Worm (Caenorhabditis elegans) whole organism, late embryonic: ENCODE results near the gene F54C8.6.
A peak's percentile ranks its signal among the peaks of the same experiment; 100 is the strongest.
"Not testable (repeated sequence)": the region's sequence is repeated elsewhere in the genome, so short reads cannot be mapped to it uniquely, and the experiment has no call there.

Experiments used
- F13H6.1 ChIP-seq: sonication (generic microtip); optimal IDR thresholded peaks from 2 replicates; lab custom pipeline; 2016; ENCODE audit warnings: missing genetic modification characterization, missing compliant biosample characterization
- K02D7.2 ChIP-seq: sonication (generic microtip); optimal IDR thresholded peaks from 2 replicates; lab custom pipeline; 2017; ENCODE audit warnings: mild to moderate bottlenecking, missing genetic modification characterization, missing compliant biosample characterization
- K09A11.1 ChIP-seq: sonication (generic microtip); optimal IDR thresholded peaks from 2 replicates; lab custom pipeline; 2017; ENCODE audit warnings: antibody characterized with exemption, mild to moderate bottlenecking, missing genetic modification characterization, missing compliant biosample characterization; ENCODE audit not compliant: insufficient read depth
- T23F11.4 ChIP-seq: fragments of 200-800 bp; sonication (Bioruptor generic); optimal IDR thresholded peaks from 2 replicates; lab custom pipeline; 2018; ENCODE audit warnings: mild to moderate bottlenecking, missing genetic modification characterization, missing compliant biosample characterization
- ceh-18 ChIP-seq: sonication (generic microtip); optimal IDR thresholded peaks from 2 replicates; lab custom pipeline; 2016; ENCODE audit warnings: missing genetic modification characterization, missing compliant biosample characterization
- ceh-19 ChIP-seq: fragments of 200-800 bp; sonication (Bioruptor generic); optimal IDR thresholded peaks from 2 replicates; lab custom pipeline; 2018; ENCODE audit warnings: mild to moderate bottlenecking, missing genetic modification characterization, missing compliant biosample characterization
- ceh-2 ChIP-seq: sonication (generic microtip); optimal IDR thresholded peaks from 2 replicates; lab custom pipeline; 2016; ENCODE audit warnings: missing genotype, missing genetic modification characterization, missing compliant biosample characterization
- ceh-22 ChIP-seq: sonication (generic microtip); optimal IDR thresholded peaks from 2 replicates; lab custom pipeline; 2017; ENCODE audit warnings: missing biosample characterization, missing genetic modification characterization
- ceh-24 ChIP-seq: sonication (generic microtip); optimal IDR thresholded peaks from 2 replicates; lab custom pipeline; 2016; ENCODE audit warnings: mild to moderate bottlenecking, missing genetic modification characterization, missing compliant biosample characterization
- ceh-31 ChIP-seq: sonication (generic microtip); optimal IDR thresholded peaks from 2 replicates; lab custom pipeline; 2016; ENCODE audit warnings: missing genetic modification characterization, missing compliant biosample characterization
- ceh-45 ChIP-seq: fragments of 200-800 bp; sonication (Bioruptor generic); IDR thresholded peaks from 2 replicates; pipeline ENCODE4 v1.3.6; 2022; ENCODE audit warnings: missing genetic modification reagents, missing genetic modification characterization, missing compliant biosample characterization
- ceh-48 ChIP-seq: sonication (generic microtip); optimal IDR thresholded peaks from 2 replicates; lab custom pipeline; 2016; ENCODE audit warnings: missing genetic modification characterization, inconsistent platforms, missing compliant biosample characterization
- dmd-4 ChIP-seq: sonication (generic microtip); optimal IDR thresholded peaks from 2 replicates; lab custom pipeline; 2016; ENCODE audit warnings: borderline replicate concordance, missing genetic modification characterization, missing compliant biosample characterization
- dve-1 ChIP-seq: sonication (generic microtip); optimal IDR thresholded peaks from 2 replicates; lab custom pipeline; 2017; ENCODE audit warnings: antibody characterized with exemption, mild to moderate bottlenecking, missing genetic modification characterization, missing compliant biosample characterization
- elt-2 ChIP-seq: sonication (generic microtip); optimal IDR thresholded peaks from 2 replicates; lab custom pipeline; 2016; ENCODE audit warnings: missing genetic modification reagents, missing genetic modification characterization, missing compliant biosample characterization
- elt-4 ChIP-seq: sonication (generic microtip); optimal IDR thresholded peaks from 2 replicates; lab custom pipeline; 2016; ENCODE audit warnings: missing genetic modification characterization, missing compliant biosample characterization
- ets-4 ChIP-seq: sonication (generic microtip); optimal IDR thresholded peaks from 2 replicates; lab custom pipeline; 2016; ENCODE audit warnings: missing genetic modification characterization, missing compliant biosample characterization
- fax-1 ChIP-seq: sonication (generic microtip); optimal IDR thresholded peaks from 2 replicates; lab custom pipeline; 2016; ENCODE audit warnings: missing genotype, missing genetic modification characterization, missing compliant biosample characterization
- hlh-13 ChIP-seq: fragments of 200-800 bp; sonication (Bioruptor generic); optimal IDR thresholded peaks from 2 replicates; lab custom pipeline; 2018; ENCODE audit warnings: mild to moderate bottlenecking, missing genetic modification characterization, missing compliant biosample characterization
- hlh-30 ChIP-seq: sonication (generic microtip); optimal IDR thresholded peaks from 2 replicates; lab custom pipeline; 2017; ENCODE audit warnings: antibody characterized with exemption, missing genetic modification characterization, missing compliant biosample characterization; ENCODE audit not compliant: insufficient read depth
- hlh-8 ChIP-seq: sonication (generic microtip); optimal IDR thresholded peaks from 2 replicates; lab custom pipeline; 2016; ENCODE audit warnings: missing genotype, missing genetic modification characterization, missing compliant biosample characterization
- lim-6 ChIP-seq: sonication (generic microtip); optimal IDR thresholded peaks from 2 replicates; lab custom pipeline; 2016; ENCODE audit warnings: missing genetic modification characterization, missing compliant biosample characterization
- mec-3 ChIP-seq: sonication (generic microtip); optimal IDR thresholded peaks from 2 replicates; lab custom pipeline; 2016; ENCODE audit warnings: borderline replicate concordance, missing genetic modification characterization, missing compliant biosample characterization
- nfya-1 ChIP-seq: sonication (generic microtip); optimal IDR thresholded peaks from 2 replicates; lab custom pipeline; 2017; ENCODE audit warnings: missing genetic modification characterization, mild to moderate bottlenecking, missing compliant biosample characterization, antibody characterized with exemption, moderate library complexity
- npax-4 ChIP-seq: sonication (generic microtip); optimal IDR thresholded peaks from 2 replicates; lab custom pipeline; 2016; ENCODE audit warnings: missing genetic modification characterization, missing compliant biosample characterization
- pat-9 ChIP-seq: fragments of 200-800 bp; sonication (Bioruptor generic); optimal IDR thresholded peaks from 2 replicates; lab custom pipeline; 2018; ENCODE audit warnings: mild to moderate bottlenecking, missing genetic modification characterization, moderate library complexity, missing compliant biosample characterization
- pax-1 ChIP-seq: fragments of 150-350 bp; optimal IDR thresholded peaks from 2 replicates; lab custom pipeline; 2014; ENCODE audit warnings: missing biosample characterization, missing genetic modification characterization
- pha-4 ChIP-seq: fragments of 150-350 bp; optimal IDR thresholded peaks from 2 replicates; lab custom pipeline; 2018; ENCODE audit warnings: missing biosample characterization, missing genetic modification reagents, missing genetic modification characterization
- pqm-1 ChIP-seq: sonication (generic microtip); optimal IDR thresholded peaks from 2 replicates; lab custom pipeline; 2016; ENCODE audit warnings: missing genetic modification characterization, missing compliant biosample characterization
- rnt-1 ChIP-seq: sonication (generic microtip); optimal IDR thresholded peaks from 2 replicates; lab custom pipeline; 2016; ENCODE audit warnings: missing genetic modification characterization, missing compliant biosample characterization
- sox-2 ChIP-seq: fragments of 200-800 bp; sonication (Bioruptor generic); IDR thresholded peaks from 2 replicates; pipeline ENCODE4 v1.3.6; 2022; ENCODE audit warnings: missing genetic modification reagents, missing genetic modification characterization, missing compliant biosample characterization
- ttx-3 ChIP-seq: sonication (generic microtip); optimal IDR thresholded peaks from 2 replicates; lab custom pipeline; 2016; ENCODE audit warnings: missing genetic modification reagents, missing genetic modification characterization, missing compliant biosample characterization
- unc-3 ChIP-seq, 2 experiments: fragments of 200-800 bp in 1 of 2; sonication (Bioruptor generic) in 1 of 2; sonication (generic microtip) in 1 of 2; conservative IDR thresholded peaks in 1 of 2; optimal IDR thresholded peaks in 1 of 2; 2 replicates each; pipeline versions ENCODE4 v1.3.6 to Lab custom; 2016 to 2022; ENCODE audit warnings: missing compliant biosample characterization in 2 of 2, missing genetic modification characterization in 2 of 2, missing genetic modification reagents in 1 of 2
- unc-42 ChIP-seq: sonication (generic microtip); optimal IDR thresholded peaks from 2 replicates; lab custom pipeline; 2016; ENCODE audit warnings: missing genotype, missing genetic modification characterization, missing compliant biosample characterization
- unc-86 ChIP-seq: sonication (generic microtip); optimal IDR thresholded peaks from 2 replicates; lab custom pipeline; 2016; ENCODE audit warnings: missing genetic modification characterization, missing compliant biosample characterization
- ztf-16 ChIP-seq: sonication (generic microtip); optimal IDR thresholded peaks from 2 replicates; lab custom pipeline; 2017; ENCODE audit warnings: missing genetic modification characterization, missing compliant biosample characterization

The F54C8.6 gene

ce11 chrIII:9420231-9420630, 29.5 kb downstream of the F54C8.6 start, which contains the start of gene T26G10.4:
Gene T26G10.4, plus strand, starts transcription at chrIII:9420531.
- TF ChIP-seq fax-1; K09A11.1; pax-1 (tag; lab: Kevin White, UChicago): not testable (repeated sequence)
- TF ChIP-seq, all 69 proteins: peak for 0; not testable (repeated sequence) for 69

- TF ChIP-seq ceh-48 = no peak
- TF ChIP-seq ceh-2 = no peak
- no peak for TF ChIP-seq dve-1 (tag; lab: Kevin White, UChicago)
- TF ChIP-seq hlh-30 (tag; lab: Kevin White, UChicago) = no peak
- TF ChIP-seq unc-86 (tag; lab: Kevin White, UChicago) = no peak
- no peak for TF ChIP-seq ceh-19 (GFP tag; lab: Kevin White, UChicago)
- TF ChIP-seq sox-2 (GFP tag; lab: Robert Waterston, UW) = no peak
- TF ChIP-seq lim-6 (tag; lab: Kevin White, UChicago) = no peak
Measured at ce11 chrIII:9413340-9413739, 36.4 kb downstream of the F54C8.6 start, which contains the start of gene T26G10.3. Gene T26G10.3, minus strand, starts transcription at chrIII:9413440.

ce11 chrIII:9408304-9408703, 41.4 kb downstream of the F54C8.6 start:
- TF ChIP-seq ceh-31 (tag; lab: Kevin White, UChicago) = peak; percentile 49
- TF ChIP-seq, all 69 proteins: peak for 1; not testable (repeated sequence) for 68

ce11 chrIII:9406600-9406999, 43.1 kb downstream of the F54C8.6 start, which contains the start of gene T26G10.1:
Gene T26G10.1, minus strand, starts transcription at chrIII:9406641.
- TF ChIP-seq elt-2 (peak; percentile 20), F13H6.1 (tag; lab: Kevin White, UChicago) (no peak), unc-3 (GFP tag; conservative IDR thresholded peaks at IDR 0.05; lab: Robert Waterston, UW) (no peak), unc-3 (tag; optimal IDR thresholded peaks at IDR 0.05; lab: Kevin White, UChicago) (no peak), ceh-18 (tag; lab: Kevin White, UChicago) (no peak), ets-4 (tag; lab: Kevin White, UChicago) (no peak), npax-4 (tag; lab: Kevin White, UChicago) (no peak), hlh-13 (GFP tag; lab: Kevin White, UChicago) (no peak), unc-42 (tag; lab: Kevin White, UChicago) (peak; percentile 9), nfya-1 (peak; percentile 13), pha-4 (tag; lab: Kevin White, UChicago) (no peak), dmd-4 (tag; lab: Kevin White, UChicago) (no peak), dve-1 (tag; lab: Kevin White, UChicago) (no peak), ceh-45 (GFP tag; lab: Robert Waterston, UW) (no peak), K02D7.2 (tag; lab: Kevin White, UChicago) (no peak), ceh-31 (tag; lab: Kevin White, UChicago) (peak; percentile 4)

ce11 chrIII:9401036-9401435, 48.7 kb downstream of the F54C8.6 start, which contains the start of gene nlp-48:
Gene nlp-48, minus strand, starts transcription at chrIII:9401136.
- TF ChIP-seq nfya-1 (no peak), T23F11.4 (GFP tag; lab: Kevin White, UChicago) (no peak), rnt-1 (tag; lab: Kevin White, UChicago) (no peak), ceh-31 (tag; lab: Kevin White, UChicago) (no peak), pqm-1 (tag; lab: Kevin White, UChicago) (no peak), ceh-22 (no peak), pat-9 (tag; lab: Kevin White, UChicago) (no peak), pax-1 (tag; lab: Kevin White, UChicago) (no peak), ztf-16 (tag; lab: Kevin White, UChicago) (no peak), hlh-13 (GFP tag; lab: Kevin White, UChicago) (no peak), ttx-3 (tag; lab: Kevin White, UChicago) (no peak), hlh-8 (no peak), elt-4 (tag; lab: Kevin White, UChicago) (no peak), unc-42 (tag; lab: Kevin White, UChicago) (no peak), mec-3 (no peak), ceh-2 (no peak), ceh-45 (GFP tag; lab: Robert Waterston, UW) (no peak), ceh-18 (tag; lab: Kevin White, UChicago) (no peak), ceh-24 (tag; lab: Kevin White, UChicago) (no peak), sox-2 (GFP tag; lab: Robert Waterston, UW) (no peak)
- TF ChIP-seq, all 69 proteins: peak for 0
